Worm (Caenorhabditis elegans) whole organism, midembryonic: Measurements from ENCODE around the gene cey-4.

Source experiments
- T22C8.4 ChIP-seq: fragments of 200-800 bp; sonication (Bioruptor generic); IDR thresholded peaks from 2 replicates; pipeline ENCODE4 v1.3.6; 2022; ENCODE audit warnings: missing genetic modification characterization, missing compliant biosample characterization
- cog-1 ChIP-seq: sonication (generic microtip); optimal IDR thresholded peaks from 2 replicates; lab custom pipeline; 2016; ENCODE audit warnings: missing genetic modification characterization, missing compliant biosample characterization
- flt-1 ChIP-seq: fragments of 200-800 bp; sonication (Bioruptor generic); IDR thresholded peaks from 2 replicates; pipeline ENCODE4 v1.3.6; 2022; ENCODE audit warnings: missing genetic modification characterization, missing compliant biosample characterization
- klf-2 ChIP-seq: fragments of 200-800 bp; sonication (Bioruptor generic); conservative IDR thresholded peaks from 2 replicates; pipeline ENCODE4 v1.3.6; 2022; ENCODE audit warnings: missing genetic modification reagents, missing genetic modification characterization, missing compliant biosample characterization
- med-1 ChIP-seq: sonication (generic microtip); optimal IDR thresholded peaks from 2 replicates; lab custom pipeline; 2017; ENCODE audit warnings: missing genetic modification characterization, mild to moderate bottlenecking, missing compliant biosample characterization, antibody characterized with exemption, missing genetic modification reagents; ENCODE audit not compliant: insufficient read depth
- ref-1 ChIP-seq: fragments of 200-800 bp; sonication (Bioruptor generic); conservative IDR thresholded peaks from 2 replicates; pipeline ENCODE4 v1.3.6; 2022; ENCODE audit warnings: missing genetic modification reagents, missing genetic modification characterization, missing compliant biosample characterization
- tab-1 ChIP-seq: fragments of 200-800 bp; sonication (Bioruptor generic); IDR thresholded peaks from 2 replicates; pipeline ENCODE4 v1.3.6; 2022; ENCODE audit warnings: missing genetic modification characterization, missing compliant biosample characterization
- ztf-23 ChIP-seq: fragments of 200-800 bp; sonication (Bioruptor generic); IDR thresholded peaks from 2 replicates; pipeline ENCODE4 v1.3.6; 2022; ENCODE audit warnings: missing genetic modification reagents, missing genetic modification characterization, missing compliant biosample characterization
- ztf-29 ChIP-seq: fragments of 200-800 bp; sonication (Bioruptor generic); IDR thresholded peaks from 2 replicates; pipeline ENCODE4 v1.3.6; 2022; ENCODE audit warnings: missing genetic modification reagents, missing genetic modification characterization, missing compliant biosample characterization

DNA sequence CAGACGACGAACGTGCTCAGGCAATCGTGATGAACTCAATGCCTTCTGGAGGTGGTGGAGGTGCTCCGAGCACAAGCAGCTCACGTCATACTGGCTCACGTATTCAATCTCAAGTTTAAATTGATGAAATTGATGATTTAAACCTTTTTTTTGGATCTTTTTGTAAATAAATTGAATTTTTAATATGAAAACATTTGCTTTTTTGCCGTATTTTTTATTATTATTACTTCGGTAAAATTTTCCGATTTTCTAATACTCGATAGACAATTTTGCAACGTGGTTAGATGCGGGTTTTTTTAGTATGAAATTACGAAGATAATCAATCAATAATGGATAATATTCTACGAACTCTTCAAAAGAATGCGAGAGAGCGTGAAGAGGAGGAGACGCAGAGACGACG, 10.5 kb downstream of the cey-4 start, which contains the start of gene oxi-1:
- TF ChIP-seq flt-1 (GFP tag; lab: Robert Waterston, UW) (no peak), tab-1 (GFP tag; lab: Robert Waterston, UW) (no peak), klf-2 (no peak), ztf-23 (GFP tag; lab: Robert Waterston, UW) (no peak), ztf-29 (GFP tag; lab: Robert Waterston, UW) (no peak), ref-1 (no peak), cog-1 (tag; lab: Kevin White, UChicago) (no peak), T22C8.4 (no peak), med-1 (GFP tag; lab: Kevin White, UChicago) (no peak)
